Fruit fly (Drosophila melanogaster) whole organism, embryonic: ENCODE measurements around the gene CG43400.

Experiments used
- Asciz ChIP-seq: fragments of 200-800 bp; sonication (Bioruptor generic); optimal IDR thresholded peaks from 2 replicates; lab custom pipeline; 2017; ENCODE audit warnings: missing biosample characterization, mild to moderate bottlenecking, missing genetic modification characterization, missing genetic modification reagents
- Awh ChIP-seq: fragments of 200-800 bp; sonication (Bioruptor generic); IDR thresholded peaks from 2 replicates; pipeline ENCODE4, ENCODE4 v1.3.6; 2022; ENCODE audit warnings: missing biosample characterization, missing genetic modification characterization
- Bgb ChIP-seq: fragments of 200-800 bp; sonication (Bioruptor generic); IDR thresholded peaks from 2 replicates; pipeline ENCODE4 v1.3.6; 2022; ENCODE audit warnings: missing biosample characterization, missing genetic modification characterization; ENCODE audit not compliant: partially characterized antibody
- CG10366 ChIP-seq: fragments of 200-800 bp; sonication (Bioruptor generic); IDR thresholded peaks from 2 replicates; pipeline ENCODE4 v1.3.6; 2022; ENCODE audit warnings: missing biosample characterization, missing genetic modification characterization
- CG12942 ChIP-seq: fragments of 200-800 bp; sonication (Bioruptor generic); optimal IDR thresholded peaks from 3 replicates; lab custom pipeline; 2016; ENCODE audit warnings: missing biosample characterization, missing genetic modification characterization
- CG15514 ChIP-seq: fragments of 200-800 bp; sonication (Bioruptor generic); optimal IDR thresholded peaks from 3 replicates; lab custom pipeline; 2017; ENCODE audit warnings: missing biosample characterization, missing genetic modification characterization, mild to moderate bottlenecking, moderate library complexity, missing genetic modification reagents
- CG16815 ChIP-seq: fragments of 200-800 bp; sonication (Bioruptor generic); optimal IDR thresholded peaks from 3 replicates; lab custom pipeline; 2017; ENCODE audit warnings: missing biosample characterization, mild to moderate bottlenecking, missing genetic modification characterization
- CG17328 ChIP-seq: fragments of 200-800 bp; sonication (Bioruptor generic); IDR thresholded peaks from 2 replicates; pipeline ENCODE4 v1.3.6; 2022; ENCODE audit warnings: missing biosample characterization, missing genetic modification characterization
- CG17802 ChIP-seq: fragments of 200-800 bp; sonication (Bioruptor generic); optimal IDR thresholded peaks from 2 replicates; lab custom pipeline; 2018; ENCODE audit warnings: missing biosample characterization, mild to moderate bottlenecking, missing genetic modification characterization, moderate library complexity
- CG31224 ChIP-seq: fragments of 200-800 bp; sonication (Bioruptor generic); IDR thresholded peaks from 2 replicates; pipeline ENCODE4 v1.3.6; 2022; ENCODE audit warnings: missing biosample characterization, missing genetic modification characterization
- CG6683 ChIP-seq: fragments of 200-800 bp; sonication (Bioruptor generic); optimal IDR thresholded peaks from 2 replicates; lab custom pipeline; 2017; ENCODE audit warnings: missing biosample characterization, mild to moderate bottlenecking, missing genetic modification characterization, missing genetic modification reagents
- CG6854 ChIP-seq: fragments of 200-800 bp; sonication (Bioruptor generic); optimal IDR thresholded peaks from 3 replicates; lab custom pipeline; 2017; ENCODE audit warnings: missing biosample characterization, mild to moderate bottlenecking, missing genetic modification characterization
- CG7786 ChIP-seq: fragments of 200-800 bp; sonication (Bioruptor generic); optimal IDR thresholded peaks from 2 replicates; lab custom pipeline; 2016; ENCODE audit warnings: missing biosample characterization, missing genetic modification characterization
- CG7839 ChIP-seq: fragments of 200-800 bp; sonication (Bioruptor generic); optimal IDR thresholded peaks from 3 replicates; lab custom pipeline; 2018; ENCODE audit warnings: missing biosample characterization, mild to moderate bottlenecking, missing genetic modification characterization, moderate library complexity
- CG7987 ChIP-seq: fragments of 200-800 bp; sonication (Bioruptor generic); optimal IDR thresholded peaks from 2 replicates; lab custom pipeline; 2018; ENCODE audit warnings: missing biosample characterization, mild to moderate bottlenecking, missing genetic modification characterization, moderate library complexity
- CG8478 ChIP-seq: fragments of >200 bp; optimal IDR thresholded peaks from 2 replicates; lab custom pipeline; 2018
- CG9797 ChIP-seq: fragments of 200-800 bp; sonication (Bioruptor generic); optimal IDR thresholded peaks from 3 replicates; lab custom pipeline; 2018; ENCODE audit warnings: missing biosample characterization, mild to moderate bottlenecking, missing genetic modification characterization
- CG9932 ChIP-seq: fragments of 200-800 bp; sonication (Bioruptor generic); IDR thresholded peaks from 2 replicates; pipeline ENCODE4 v1.3.6; 2022; ENCODE audit warnings: missing biosample characterization, missing genetic modification characterization
- D ChIP-seq, 2 experiments: fragments of 200-800 bp in 1 of 2; fragments of >200 bp in 1 of 2; sonication (Bioruptor generic) in 1 of 2; optimal IDR thresholded peaks; 2 replicates in 1 of 2; 3 replicates in 1 of 2; lab custom pipeline; 2017; ENCODE audit warnings: mild to moderate bottlenecking in 1 of 2, missing biosample characterization in 1 of 2, missing genetic modification characterization in 1 of 2, missing genetic modification reagents in 1 of 2
- Dbx ChIP-seq: fragments of 200-800 bp; sonication (Bioruptor generic); IDR thresholded peaks from 3 replicates; pipeline ENCODE4 v1.3.6; 2022; ENCODE audit warnings: missing biosample characterization, missing genetic modification characterization
- Dip2 ChIP-seq: fragments of 200-800 bp; sonication (Bioruptor generic); IDR thresholded peaks from 2 replicates; pipeline ENCODE4 v1.3.6; 2022; ENCODE audit warnings: missing biosample characterization, missing genetic modification characterization
- Doc3 ChIP-seq: fragments of 200-800 bp; sonication (Bioruptor generic); IDR thresholded peaks from 3 replicates; pipeline ENCODE4 v1.3.6; 2022; ENCODE audit warnings: missing biosample characterization, missing genetic modification characterization; ENCODE audit not compliant: partially characterized antibody
- Dp ChIP-seq: fragments of 200-800 bp; sonication (Bioruptor generic); optimal IDR thresholded peaks from 2 replicates; lab custom pipeline; 2018; ENCODE audit warnings: missing biosample characterization, mild to moderate bottlenecking, missing genetic modification characterization, moderate library complexity
- E2f2 ChIP-seq: fragments of 200-800 bp; sonication (Bioruptor generic); IDR thresholded peaks from 2 replicates; pipeline ENCODE4 v1.3.6; 2022; ENCODE audit warnings: missing biosample characterization, missing genetic modification characterization
- GATAe ChIP-seq: fragments of 200-800 bp; sonication (Bioruptor generic); conservative IDR thresholded peaks from 2 replicates; pipeline ENCODE4 v1.3.6; 2022; ENCODE audit warnings: missing biosample characterization, missing genetic modification characterization
- Hmr ChIP-seq: fragments of 200-800 bp; sonication (Bioruptor generic); optimal IDR thresholded peaks from 3 replicates; lab custom pipeline; 2017; ENCODE audit warnings: mild to moderate bottlenecking, missing biosample characterization, missing genetic modification reagents, missing genetic modification characterization
- Hr78 ChIP-seq, 2 experiments: fragments of 200-800 bp in 1 of 2; fragments of >200 bp in 1 of 2; sonication (Bioruptor generic) in 1 of 2; optimal IDR thresholded peaks; 2 replicates each; lab custom pipeline; 2017 to 2019; ENCODE audit warnings: missing biosample characterization in 2 of 2, missing genetic modification characterization in 2 of 2, mild to moderate bottlenecking in 1 of 2, moderate library complexity in 1 of 2
- Med ChIP-seq: fragments of 200-800 bp; sonication (Bioruptor generic); peaks from one replicate; lab custom pipeline; 2016; ENCODE audit warnings: missing biosample characterization, missing genetic modification characterization, mild to moderate bottlenecking, inconsistent platforms, moderate library complexity
- Meics ChIP-seq: fragments of 200-800 bp; sonication (Bioruptor generic); optimal IDR thresholded peaks from 2 replicates; lab custom pipeline; 2017; ENCODE audit warnings: missing biosample characterization, mild to moderate bottlenecking, missing genetic modification characterization
- Oaz ChIP-seq: fragments of 200-800 bp; sonication (Bioruptor generic); IDR thresholded peaks from 2 replicates; pipeline ENCODE4 v1.3.6; 2022; ENCODE audit warnings: missing biosample characterization, missing genetic modification characterization
- Oli ChIP-seq: fragments of 200-800 bp; sonication (Bioruptor generic); optimal IDR thresholded peaks from 2 replicates; lab custom pipeline; 2018; ENCODE audit warnings: missing biosample characterization, mild to moderate bottlenecking, missing genetic modification characterization, moderate library complexity
- Pdp1 ChIP-seq, 2 experiments: fragments of 200-800 bp; sonication (Bioruptor generic); optimal IDR thresholded peaks; 3 replicates each; lab custom pipeline; 2016; ENCODE audit warnings: missing biosample characterization in 2 of 2, missing genetic modification characterization in 2 of 2, mild to moderate bottlenecking in 1 of 2, moderate library complexity in 1 of 2
- Rfx ChIP-seq: fragments of 200-800 bp; sonication (Bioruptor generic); IDR thresholded peaks from 2 replicates; pipeline ENCODE4 v1.3.6; 2022; ENCODE audit warnings: missing biosample characterization, missing genetic modification characterization
- Stat92E ChIP-seq, 3 experiments: fragments of >200 bp in 2 of 3; fragments of 200-800 bp in 1 of 3; sonication (Bioruptor generic) in 1 of 3; optimal IDR thresholded peaks; 2 replicates each; lab custom pipeline; 2017 to 2019; ENCODE audit warnings: missing biosample characterization in 3 of 3, missing genetic modification characterization in 3 of 3, mild to moderate bottlenecking in 1 of 3, moderate library complexity in 1 of 3
- Tbp ChIP-seq: fragments of >200 bp; optimal IDR thresholded peaks from 2 replicates; lab custom pipeline; 2018; ENCODE audit warnings: missing biosample characterization, missing genetic modification characterization
- ac ChIP-seq: fragments of 200-800 bp; sonication (Bioruptor generic); optimal IDR thresholded peaks from 3 replicates; lab custom pipeline; 2017; ENCODE audit warnings: missing biosample characterization, mild to moderate bottlenecking, missing genetic modification characterization
- al ChIP-seq: fragments of 200-800 bp; sonication (Bioruptor generic); IDR thresholded peaks from 2 replicates; pipeline ENCODE4 v1.3.6; 2022; ENCODE audit warnings: missing biosample characterization, missing genetic modification characterization
- bcd ChIP-seq: fragments of 200-800 bp; sonication (Bioruptor generic); optimal IDR thresholded peaks from 2 replicates; lab custom pipeline; 2017; ENCODE audit warnings: missing biosample characterization, mild to moderate bottlenecking, missing genetic modification characterization
- cg ChIP-seq: fragments of 200-800 bp; sonication (Bioruptor generic); optimal IDR thresholded peaks from 3 replicates; lab custom pipeline; 2019; ENCODE audit warnings: missing biosample characterization, mild to moderate bottlenecking, missing genetic modification characterization, moderate library complexity
- chif ChIP-seq, 2 experiments: fragments of 200-800 bp; sonication (Bioruptor generic); optimal IDR thresholded peaks; 3 replicates each; lab custom pipeline; 2016; ENCODE audit warnings: missing biosample characterization in 2 of 2, missing genetic modification characterization in 2 of 2
- disco-r ChIP-seq: fragments of 200-800 bp; sonication (Bioruptor generic); optimal IDR thresholded peaks from 2 replicates; lab custom pipeline; 2016; ENCODE audit warnings: missing biosample characterization, missing genetic modification characterization
- gfzf ChIP-seq: fragments of 200-800 bp; sonication (Bioruptor generic); optimal IDR thresholded peaks from 2 replicates; lab custom pipeline; 2016; ENCODE audit warnings: missing biosample characterization, mild to moderate bottlenecking, missing genetic modification characterization, moderate library complexity
- gt ChIP-seq: fragments of 200-800 bp; sonication (Bioruptor generic); IDR thresholded peaks from 2 replicates; pipeline ENCODE4 v1.3.6; 2022; ENCODE audit warnings: missing biosample characterization, missing genetic modification characterization
- jumu ChIP-seq: fragments of 200-800 bp; sonication (Bioruptor generic); optimal IDR thresholded peaks from 3 replicates; lab custom pipeline; 2016; ENCODE audit warnings: missing biosample characterization, missing genetic modification characterization
- luna ChIP-seq: fragments of 200-800 bp; sonication (Bioruptor generic); optimal IDR thresholded peaks from 2 replicates; lab custom pipeline; 2016; ENCODE audit warnings: missing biosample characterization, missing genetic modification characterization
- nau ChIP-seq: fragments of 200-800 bp; sonication (Bioruptor generic); optimal IDR thresholded peaks from 3 replicates; lab custom pipeline; 2017; ENCODE audit warnings: missing biosample characterization, mild to moderate bottlenecking, missing genetic modification characterization, missing genetic modification reagents
- rib ChIP-seq: fragments of 200-800 bp; sonication (Bioruptor generic); IDR thresholded peaks from 2 replicates; pipeline ENCODE4 v1.3.6; 2022; ENCODE audit warnings: missing biosample characterization, missing genetic modification characterization
- zen ChIP-seq: fragments of 200-800 bp; sonication (Bioruptor generic); optimal IDR thresholded peaks from 3 replicates; lab custom pipeline; 2018; ENCODE audit warnings: missing biosample characterization, mild to moderate bottlenecking, missing genetic modification characterization, moderate library complexity
- zen2 ChIP-seq: fragments of 200-800 bp; sonication (Bioruptor generic); IDR thresholded peaks from 3 replicates; pipeline ENCODE4 v1.3.6; 2022; ENCODE audit warnings: missing biosample characterization, missing genetic modification characterization; ENCODE audit not compliant: partially characterized antibody

Gene CG43400

dm6 chr2L:8477971-8478370 lies 12.6 kb upstream of the CG43400 start (continued):
- TF ChIP-seq CG9932 (GFP tag; lab: Robert Waterston, UW) (0 out of 2 replicates have a peak, but pooled peaks have one; percentile 14), Rfx (GFP tag; lab: Robert Waterston, UW) (no peak; the same call in 1 of the 2 replicates), E2f2 (GFP tag; lab: Robert Waterston, UW) (peak; percentile 90), CG15514 (GFP tag; lab: Kevin White, UChicago) (peak; percentile 22), CG8478 (lab: Kevin White, UChicago) (peak; percentile 87), Dp (GFP tag; lab: Kevin White, UChicago) (peak; percentile 90), Hmr (GFP tag; lab: Kevin White, UChicago) (no peak), chif (GFP tag; optimal IDR thresholded peaks at IDR 0.05; lab: Kevin White, UChicago) (no peak), D (optimal IDR thresholded peaks at IDR 0.05; lab: Kevin White, UChicago) (peak; percentile 75), D (GFP tag; optimal IDR thresholded peaks at IDR 0.05; lab: Kevin White, UChicago) (peak; percentile 51), Bgb (peak; percentile 56; the same call in 1 of the 2 replicates)

dm6 chr2L:8478379-8478778 lies 12.2 kb upstream of the CG43400 start:
- TF ChIP-seq luna (GFP tag; lab: Kevin White, UChicago) (no peak), CG10366 (no peak), CG6854 (no peak), CG7987 (GFP tag; lab: Kevin White, UChicago) (no peak), Doc3 (no peak), CG6683 (GFP tag; lab: Kevin White, UChicago) (no peak), CG17328 (GFP tag; lab: Robert Waterston, UW) (0 out of 2 replicates have a peak, but pooled peaks have one; percentile 12), gt (GFP tag; lab: Robert Waterston, UW) (no peak), jumu (GFP tag; lab: Kevin White, UChicago) (no peak), gfzf (GFP tag; lab: Kevin White, UChicago) (no peak), CG16815 (GFP tag; lab: Kevin White, UChicago) (no peak), nau (GFP tag; lab: Kevin White, UChicago) (no peak), Pdp1 (GFP tag; optimal IDR thresholded peaks at IDR 0.05; lab: Kevin White, UChicago) (no peak), Med (GFP tag; lab: Kevin White, UChicago) (peak; percentile 44), Stat92E (GFP tag; optimal IDR thresholded peaks at IDR 0.05; lab: Kevin White, UChicago) (no peak), CG12942 (GFP tag; lab: Kevin White, UChicago) (no peak), bcd (GFP tag; lab: Kevin White, UChicago) (no peak), GATAe (GFP tag; lab: Robert Waterston, UW) (no peak), rib (GFP tag; lab: Robert Waterston, UW) (no peak), Tbp (no peak), zen (peak; percentile 42), cg (GFP tag; lab: Kevin White, UChicago) (no peak), CG17802 (tag; lab: Kevin White, UChicago) (no peak), CG7839 (no peak), ac (GFP tag; lab: Kevin White, UChicago) (no peak), CG31224 (no peak), disco-r (GFP tag; lab: Kevin White, UChicago) (no peak), CG7786 (GFP tag; lab: Kevin White, UChicago) (no peak), Hr78 (GFP tag; optimal IDR thresholded peaks at IDR 0.05; lab: Kevin White, UChicago) (peak in 1 of 2 experiments; percentile 93), CG9797 (GFP tag; lab: Kevin White, UChicago) (no peak), Dbx (GFP tag; lab: Robert Waterston, UW) (no peak), Oli (tag; lab: Kevin White, UChicago) (no peak), al (GFP tag; lab: Robert Waterston, UW) (no peak), Awh (GFP tag; lab: Robert Waterston, UW) (peak; percentile 19; the same call in 1 of the 2 replicates), Dip2 (GFP tag; lab: Robert Waterston, UW) (no peak), zen2 (GFP tag; lab: Robert Waterston, UW) (0 out of 3 replicates have a peak, but pooled peaks have one; percentile 40), Oaz (GFP tag; lab: Robert Waterston, UW) (no peak), Meics (GFP tag; lab: Kevin White, UChicago) (no peak), Asciz (no peak)
